Worm (Caenorhabditis elegans) whole organism, L2 larva: ENCODE results near the gene clec-54.

Experiments used
- C34F6.9 ChIP-seq: fragments of 150-350 bp; optimal IDR thresholded peaks from 2 replicates; lab custom pipeline; 2014; ENCODE audit warnings: missing biosample characterization, missing genetic modification characterization
- Y55F3AM.14 ChIP-seq: fragments of 200-800 bp; sonication (Bioruptor generic); optimal IDR thresholded peaks from 2 replicates; lab custom pipeline; 2018; ENCODE audit warnings: mild to moderate bottlenecking, missing genetic modification characterization, missing compliant biosample characterization
- ZK546.5 ChIP-seq: sonication (generic microtip); optimal IDR thresholded peaks from 2 replicates; lab custom pipeline; 2017; ENCODE audit warnings: missing biosample characterization, missing genetic modification characterization
- aly-2 ChIP-seq: fragments of 150-350 bp; optimal IDR thresholded peaks from 2 replicates; lab custom pipeline; 2014; ENCODE audit warnings: missing biosample characterization, missing genetic modification characterization
- ama-1 ChIP-seq: fragments of 150-350 bp; optimal IDR thresholded peaks from 2 replicates; lab custom pipeline; 2018; ENCODE audit warnings: inconsistent platforms
- blmp-1 ChIP-seq: sonication (generic microtip); optimal IDR thresholded peaks from 2 replicates; lab custom pipeline; 2017; ENCODE audit warnings: missing genetic modification characterization, mild to moderate bottlenecking, missing compliant biosample characterization, antibody characterized with exemption, moderate library complexity; ENCODE audit not compliant: insufficient read depth
- ceh-16 ChIP-seq: fragments of 150-350 bp; optimal IDR thresholded peaks from 2 replicates; lab custom pipeline; 2014; ENCODE audit warnings: missing biosample characterization, missing genetic modification characterization
- ceh-82 ChIP-seq: fragments of 150-350 bp; optimal IDR thresholded peaks from 2 replicates; lab custom pipeline; 2014; ENCODE audit warnings: missing biosample characterization, missing genetic modification characterization
- crh-2 ChIP-seq: sonication (generic microtip); optimal IDR thresholded peaks from 2 replicates; lab custom pipeline; 2017; ENCODE audit warnings: missing biosample characterization, missing genetic modification characterization
- egl-27 ChIP-seq: sonication (generic microtip); optimal IDR thresholded peaks from 3 replicates; lab custom pipeline; 2017; ENCODE audit warnings: missing biosample characterization, missing genetic modification reagents, missing genetic modification characterization
- elt-1 ChIP-seq: fragments of 150-350 bp; optimal IDR thresholded peaks from 2 replicates; lab custom pipeline; 2014; ENCODE audit warnings: missing biosample characterization, missing genetic modification characterization
- elt-3 ChIP-seq: sonication (generic microtip); optimal IDR thresholded peaks from 2 replicates; lab custom pipeline; 2017; ENCODE audit warnings: missing biosample characterization, missing genetic modification characterization
- fos-1 ChIP-seq: fragments of 150-350 bp; optimal IDR thresholded peaks from 2 replicates; lab custom pipeline; 2014; ENCODE audit warnings: missing biosample characterization, missing genetic modification characterization
- gmeb-1 ChIP-seq: fragments of 150-350 bp; optimal IDR thresholded peaks from 2 replicates; lab custom pipeline; 2014; ENCODE audit warnings: missing biosample characterization, missing genetic modification characterization
- lin-11 ChIP-seq: fragments of 150-350 bp; sonication (generic microtip); optimal IDR thresholded peaks from 2 replicates; lab custom pipeline; 2014; ENCODE audit warnings: missing biosample characterization, missing genetic modification characterization, inconsistent platforms, mixed read lengths
- lin-13 ChIP-seq: fragments of 150-350 bp; optimal IDR thresholded peaks from 2 replicates; lab custom pipeline; 2014; ENCODE audit warnings: missing biosample characterization, missing genetic modification reagents, missing genetic modification characterization
- lin-39 ChIP-seq: fragments of 150-350 bp; optimal IDR thresholded peaks from 2 replicates; lab custom pipeline; 2014; ENCODE audit warnings: missing biosample characterization, missing genetic modification reagents, missing genetic modification characterization
- lsy-2 ChIP-seq, 2 experiments: fragments of 150-350 bp in 1 of 2; sonication (generic microtip) in 1 of 2; optimal IDR thresholded peaks; 2 replicates each; lab custom pipeline; 2014 to 2017; ENCODE audit warnings: missing biosample characterization in 2 of 2, missing genetic modification characterization in 2 of 2
- mab-5 ChIP-seq: fragments of 150-350 bp; optimal IDR thresholded peaks from 2 replicates; lab custom pipeline; 2014; ENCODE audit warnings: missing biosample characterization, missing genetic modification characterization
- mbf-1 ChIP-seq: sonication (generic microtip); optimal IDR thresholded peaks from 2 replicates; lab custom pipeline; 2017; ENCODE audit warnings: missing biosample characterization, missing genetic modification characterization
- mdl-1 ChIP-seq, 2 experiments: fragments of 150-350 bp in 1 of 2; sonication (generic microtip) in 1 of 2; optimal IDR thresholded peaks; 2 replicates each; lab custom pipeline; 2017; ENCODE audit warnings: missing biosample characterization in 2 of 2, missing genetic modification characterization in 2 of 2
- nhr-11 ChIP-seq: fragments of 150-350 bp; optimal IDR thresholded peaks from 2 replicates; lab custom pipeline; 2014; ENCODE audit warnings: missing biosample characterization, missing genetic modification characterization
- nhr-12 ChIP-seq: fragments of 150-350 bp; optimal IDR thresholded peaks from 2 replicates; lab custom pipeline; 2014; ENCODE audit warnings: missing biosample characterization, missing genetic modification characterization
- nhr-21 ChIP-seq: fragments of 150-350 bp; optimal IDR thresholded peaks from 2 replicates; lab custom pipeline; 2014; ENCODE audit warnings: missing biosample characterization, missing genetic modification characterization
- nhr-23 ChIP-seq: fragments of 150-350 bp; optimal IDR thresholded peaks from 2 replicates; lab custom pipeline; 2014; ENCODE audit warnings: missing biosample characterization, missing genetic modification reagents, missing genetic modification characterization
- nhr-237 ChIP-seq: fragments of 150-350 bp; optimal IDR thresholded peaks from 2 replicates; lab custom pipeline; 2014; ENCODE audit warnings: missing biosample characterization, missing genetic modification characterization
- nhr-25 ChIP-seq: fragments of 150-350 bp; sonication (generic microtip); optimal IDR thresholded peaks from 3 replicates; lab custom pipeline; 2014; ENCODE audit warnings: missing biosample characterization, missing genetic modification characterization
- nhr-77 ChIP-seq: fragments of 150-350 bp; optimal IDR thresholded peaks from 2 replicates; lab custom pipeline; 2014; ENCODE audit warnings: missing biosample characterization, missing genetic modification characterization
- sem-4 ChIP-seq: fragments of 150-350 bp; optimal IDR thresholded peaks from 2 replicates; lab custom pipeline; 2014; ENCODE audit warnings: missing biosample characterization, missing genetic modification reagents, missing genetic modification characterization
- skn-1 ChIP-seq: sonication (generic microtip); optimal IDR thresholded peaks from 2 replicates; lab custom pipeline; 2017; ENCODE audit warnings: missing biosample characterization, missing genetic modification characterization
- snpc-4 ChIP-seq: fragments of 150-350 bp; optimal IDR thresholded peaks from 2 replicates; lab custom pipeline; 2014; ENCODE audit warnings: missing biosample characterization, missing genetic modification characterization
- unc-39 ChIP-seq: fragments of 150-350 bp; optimal IDR thresholded peaks from 2 replicates; lab custom pipeline; 2014; ENCODE audit warnings: missing biosample characterization, missing genetic modification characterization
- unc-55 ChIP-seq: fragments of 150-350 bp; sonication (generic microtip); optimal IDR thresholded peaks from 3 replicates; lab custom pipeline; 2014; ENCODE audit warnings: missing biosample characterization, missing genetic modification reagents, missing genetic modification characterization
- unc-62 ChIP-seq: fragments of 150-350 bp; optimal IDR thresholded peaks from 2 replicates; lab custom pipeline; 2014; ENCODE audit warnings: missing biosample characterization, missing genetic modification reagents, missing genetic modification characterization
- ztf-1 ChIP-seq: fragments of 200-800 bp; sonication (Bioruptor generic); conservative IDR thresholded peaks from 2 replicates; pipeline ENCODE4 v1.3.6; 2022; ENCODE audit warnings: missing genetic modification characterization, missing compliant biosample characterization
- ztf-4 ChIP-seq: fragments of 150-350 bp; optimal IDR thresholded peaks from 2 replicates; lab custom pipeline; 2014; ENCODE audit warnings: missing biosample characterization, missing genetic modification characterization

Gene clec-54

DNA sequence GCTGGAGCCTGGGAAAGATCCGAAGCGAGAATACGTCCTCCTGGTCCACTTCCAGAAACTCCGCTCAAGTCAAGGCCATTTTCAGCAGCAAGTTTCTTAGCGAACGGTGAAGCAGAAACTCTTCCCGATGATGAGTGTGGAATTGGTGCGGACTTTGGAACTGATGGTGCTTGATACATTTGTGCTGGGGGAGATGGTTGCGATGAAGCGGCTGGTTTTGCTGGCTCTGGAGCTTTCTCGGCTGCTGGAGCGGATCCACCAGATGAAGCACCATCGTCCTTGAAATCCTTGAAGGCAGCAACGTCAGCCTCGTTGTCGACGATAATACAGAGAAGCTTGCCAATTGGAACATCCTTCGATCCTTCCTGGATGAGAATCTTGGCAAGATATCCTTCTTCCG is 30.2 kb upstream of the clec-54 start:
- TF ChIP-seq elt-3 (tag; lab: Kevin White, UChicago): no peak
- no peak for TF ChIP-seq ceh-82
- TF ChIP-seq lin-39 (tag; lab: Kevin White, UChicago): no peak
- no peak for TF ChIP-seq ztf-1
- TF ChIP-seq crh-2 (tag; lab: Kevin White, UChicago): no peak
- no peak for TF ChIP-seq aly-2
- no peak for TF ChIP-seq nhr-23
- no peak for TF ChIP-seq ztf-4
- TF ChIP-seq blmp-1: no peak
- TF ChIP-seq nhr-12 (tag; lab: Kevin White, UChicago): no peak
- no peak for TF ChIP-seq lsy-2 (tag; optimal IDR thresholded peaks at IDR 0.05; lab: Kevin White, UChicago)
- no peak for TF ChIP-seq lin-11 (tag; lab: Kevin White, UChicago)

DNA sequence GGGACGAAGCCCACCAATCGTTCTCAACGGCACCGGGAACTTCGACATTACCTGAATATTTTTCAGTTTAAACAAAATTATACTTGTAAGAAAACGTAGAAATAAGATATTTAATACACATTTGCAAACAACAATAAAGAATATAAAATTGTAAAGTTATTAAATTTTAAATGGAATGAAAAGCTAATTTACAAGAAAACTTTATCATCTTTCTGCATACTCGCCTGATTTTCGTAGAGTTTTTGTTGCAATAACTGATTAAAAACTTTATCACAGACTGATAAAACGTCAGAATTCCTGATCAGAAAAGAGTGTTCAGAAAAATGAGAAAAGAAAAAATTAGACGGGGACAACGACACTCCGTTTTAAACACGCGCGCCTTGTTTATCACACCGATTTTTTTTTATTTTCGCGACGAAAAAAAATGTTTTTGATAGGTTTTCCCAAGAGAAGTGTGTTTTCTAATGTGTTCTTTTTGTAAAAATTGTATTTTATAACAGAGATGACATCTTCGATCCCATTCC is 29.4 kb upstream of the clec-54 start, which contains the start of the genes dlat-1 and fntb-1:
Gene dlat-1, minus strand, starts transcription at position 51 of the 524 bp plus-strand sequence.
Gene fntb-1, plus strand, starts transcription at position 412 of the 524 bp plus-strand sequence.
- TF ChIP-seq gmeb-1 (tag; lab: Kevin White, UChicago): peak; percentile 10
- no peak for TF ChIP-seq nhr-12 (tag; lab: Kevin White, UChicago)
- peak; percentile 8 for TF ChIP-seq crh-2 (tag; lab: Kevin White, UChicago)
- peak; percentile 80 for TF ChIP-seq fos-1 (tag; lab: Kevin White, UChicago)
- no peak for TF ChIP-seq mdl-1 (tag; optimal IDR thresholded peaks at IDR 0.05; lab: Kevin White, UChicago)
- TF ChIP-seq unc-55 (GFP tag; lab: Kevin White, UChicago): peak; percentile 9

DNA sequence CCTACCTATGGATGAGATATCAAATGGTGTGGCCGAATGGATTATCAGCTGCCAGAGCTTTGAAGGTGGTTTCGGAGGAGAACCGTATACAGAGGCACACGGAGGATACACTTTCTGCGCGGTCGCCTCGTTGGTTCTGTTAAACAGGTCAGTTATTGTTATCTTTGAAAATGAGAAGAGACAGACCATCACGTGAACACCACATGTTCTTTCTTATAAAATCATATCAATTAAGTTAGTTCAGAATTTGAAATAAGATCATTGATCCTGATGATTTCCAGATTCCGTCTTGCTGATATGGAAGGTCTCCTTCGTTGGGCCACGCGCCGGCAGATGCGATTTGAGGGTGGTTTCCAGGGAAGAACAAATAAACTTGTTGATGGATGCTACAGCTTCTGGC is 28.0 kb upstream of the clec-54 start:
- TF ChIP-seq nhr-21 (tag; lab: Kevin White, UChicago) (peak; percentile 35), nhr-77 (tag; lab: Kevin White, UChicago) (no peak), mab-5 (no peak)

DNA sequence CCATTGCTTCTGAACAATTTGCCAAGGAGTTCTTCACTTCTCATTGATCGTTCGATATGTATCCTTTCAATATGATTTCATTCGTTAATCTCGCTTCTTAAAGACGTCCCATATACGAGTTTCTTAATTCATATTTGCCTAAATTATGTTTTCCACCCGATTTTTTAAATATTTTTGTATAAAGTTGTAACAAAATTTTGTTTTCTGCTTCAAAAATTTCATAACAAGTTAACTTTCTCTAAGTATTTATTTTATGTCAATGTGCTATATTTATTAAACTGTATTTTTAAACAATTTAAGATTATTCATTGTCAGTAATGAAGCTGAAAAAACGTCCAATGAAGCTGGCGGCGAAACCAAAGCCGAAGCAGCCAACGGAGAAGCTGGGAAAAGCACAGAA is 27.3 kb upstream of the clec-54 start, which contains the start of gene F23B12.7:
Gene F23B12.7, plus strand, starts transcription at position 301 of the 400 bp plus-strand sequence.
- no peak for TF ChIP-seq lin-13 (GFP tag; lab: Kevin White, UChicago)
- no peak for TF ChIP-seq fos-1 (tag; lab: Kevin White, UChicago)
- no peak for TF ChIP-seq nhr-25 (tag; lab: Kevin White, UChicago)
- no peak for TF ChIP-seq sem-4 (tag; lab: Kevin White, UChicago)
- no peak for TF ChIP-seq C34F6.9 (tag; lab: Kevin White, UChicago)
- TF ChIP-seq lsy-2 (tag; optimal IDR thresholded peaks at IDR 0.05; lab: Kevin White, UChicago): no peak
- no peak for TF ChIP-seq nhr-237
- no peak for TF ChIP-seq lin-39 (tag; lab: Kevin White, UChicago)
- no peak for TF ChIP-seq mbf-1 (tag; lab: Kevin White, UChicago)
- no peak for TF ChIP-seq crh-2 (tag; lab: Kevin White, UChicago)
- TF ChIP-seq Y55F3AM.14 (GFP tag; lab: Kevin White, UChicago): no peak
- TF ChIP-seq skn-1 (tag; lab: Kevin White, UChicago): no peak
- TF ChIP-seq egl-27 (tag; lab: Kevin White, UChicago): no peak
- no peak for TF ChIP-seq lin-11 (tag; lab: Kevin White, UChicago)
- TF ChIP-seq elt-1 (tag; lab: Kevin White, UChicago): no peak
- no peak for TF ChIP-seq unc-62 (GFP tag; lab: Kevin White, UChicago)
- no peak for TF ChIP-seq nhr-11
- TF ChIP-seq ztf-1: no peak
- TF ChIP-seq elt-3 (tag; lab: Kevin White, UChicago): no peak
- no peak for TF ChIP-seq ZK546.5 (tag; lab: Kevin White, UChicago)

DNA sequence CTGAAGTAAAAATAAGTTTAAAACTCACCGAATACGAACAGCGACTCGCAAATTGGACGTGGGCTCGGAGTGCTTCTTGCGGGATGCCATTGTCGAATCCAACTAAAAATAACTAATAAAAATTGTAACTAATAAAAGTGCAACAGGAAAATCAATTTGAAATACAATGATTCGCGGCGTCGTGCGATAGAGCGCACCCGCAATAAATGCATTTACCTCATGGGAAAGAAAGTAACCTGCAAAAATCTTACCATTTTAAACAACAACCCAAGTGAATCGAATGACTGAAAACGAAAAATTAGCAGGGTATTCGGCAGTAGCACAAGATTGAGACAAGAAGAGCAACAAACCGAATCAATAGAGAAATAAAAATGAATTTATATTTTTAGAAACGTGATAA is 20.1 kb upstream of the clec-54 start, which contains the start of gene bmk-1:
Gene bmk-1, minus strand, starts transcription at position 359 of the 400 bp plus-strand sequence.
- peak; percentile 70 for TF ChIP-seq gmeb-1 (tag; lab: Kevin White, UChicago)
- no peak for TF ChIP-seq blmp-1

DNA sequence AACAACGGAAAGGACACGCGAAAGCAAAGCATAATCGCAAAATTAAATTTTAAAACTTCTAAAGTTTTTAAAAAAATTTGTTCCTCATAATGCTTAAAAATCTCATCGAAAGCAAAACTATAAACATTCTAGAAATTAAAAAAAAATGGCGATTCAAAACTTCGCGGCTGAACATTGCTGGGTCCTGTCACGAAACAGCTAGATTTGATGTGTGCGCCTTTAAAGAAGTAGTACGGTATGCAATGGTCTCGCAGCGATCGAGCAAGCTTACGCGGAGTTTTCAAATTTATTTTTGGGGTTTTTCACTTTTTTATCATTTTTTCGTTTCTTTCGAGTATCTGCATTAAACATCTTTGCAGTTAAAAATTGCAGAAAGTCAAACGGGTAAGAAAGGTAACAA is 19.6 kb upstream of the clec-54 start, which contains the start of gene coh-3:
Gene coh-3, plus strand, starts transcription at position 353 of the 400 bp plus-strand sequence.
- TF ChIP-seq aly-2: no peak
- no peak for TF ChIP-seq C34F6.9 (tag; lab: Kevin White, UChicago)
- TF ChIP-seq unc-39 (tag; lab: Kevin White, UChicago): no peak
- no peak for TF ChIP-seq gmeb-1 (tag; lab: Kevin White, UChicago)
- TF ChIP-seq ama-1 (lab: Kevin White, UChicago): no peak
- no peak for TF ChIP-seq lin-13 (GFP tag; lab: Kevin White, UChicago)
- TF ChIP-seq ceh-16 (tag; lab: Kevin White, UChicago): no peak
- TF ChIP-seq mdl-1 (tag; optimal IDR thresholded peaks at IDR 0.05; lab: Kevin White, UChicago): no peak
- no peak for TF ChIP-seq mab-5
- TF ChIP-seq snpc-4 (tag; lab: Kevin White, UChicago): no peak
- TF ChIP-seq elt-3 (tag; lab: Kevin White, UChicago): no peak
- no peak for TF ChIP-seq lin-11 (tag; lab: Kevin White, UChicago)
